Worm (Caenorhabditis elegans) whole organism, L1 larva: Measurements from ENCODE around the gene lec-8.
A peak's percentile ranks its signal among the peaks of the same experiment; 100 is the strongest.

Experiments used
- C16A3.4 ChIP-seq: fragments of 150-350 bp; optimal IDR thresholded peaks from 2 replicates; lab custom pipeline; 2014; ENCODE audit warnings: missing biosample characterization, missing genetic modification characterization
- F16B12.6 ChIP-seq: fragments of 150-350 bp; optimal IDR thresholded peaks from 2 replicates; lab custom pipeline; 2014; ENCODE audit warnings: missing biosample characterization, missing genetic modification characterization
- aha-1 ChIP-seq: fragments of 150-350 bp; optimal IDR thresholded peaks from 2 replicates; lab custom pipeline; 2014; ENCODE audit warnings: missing biosample characterization, missing genetic modification characterization
- aly-2 ChIP-seq: fragments of 150-350 bp; optimal IDR thresholded peaks from 2 replicates; lab custom pipeline; 2014; ENCODE audit warnings: missing biosample characterization, missing genetic modification characterization
- blmp-1 ChIP-seq: fragments of 150-350 bp; optimal IDR thresholded peaks from 2 replicates; lab custom pipeline; 2014; ENCODE audit warnings: missing biosample characterization, missing genetic modification characterization
- ceh-8 ChIP-seq: fragments of 200-800 bp; sonication (Bioruptor generic); optimal IDR thresholded peaks from 2 replicates; lab custom pipeline; 2018; ENCODE audit warnings: mild to moderate bottlenecking, missing genetic modification characterization, moderate library complexity, missing compliant biosample characterization
- ceh-82 ChIP-seq, 3 experiments: fragments of 150-350 bp in 1 of 3; sonication (generic microtip) in 2 of 3; optimal IDR thresholded peaks; 2 replicates each; lab custom pipeline; 2014 to 2017; ENCODE audit warnings: missing biosample characterization in 3 of 3, missing genetic modification characterization in 3 of 3
- ceh-88 ChIP-seq: fragments of 200-800 bp; sonication (Bioruptor generic); IDR thresholded peaks from 2 replicates; pipeline ENCODE4 v1.3.6; 2022; ENCODE audit warnings: missing genetic modification characterization, missing compliant biosample characterization
- dsc-1 ChIP-seq: sonication (generic microtip); optimal IDR thresholded peaks from 2 replicates; lab custom pipeline; 2016; ENCODE audit warnings: mild to moderate bottlenecking, missing genetic modification characterization, missing compliant biosample characterization
- efl-1 ChIP-seq, 4 experiments: fragments of 150-350 bp; optimal IDR thresholded peaks in 3 of 4; peaks in 1 of 4; 1 replicate in 1 of 4; 2 replicates in 3 of 4; lab custom pipeline; 2014; ENCODE audit warnings: missing biosample characterization in 2 of 4, missing genetic modification characterization in 2 of 4, missing genetic modification reagents in 2 of 4
- egl-13 ChIP-seq: sonication (generic microtip); optimal IDR thresholded peaks from 2 replicates; lab custom pipeline; 2016; ENCODE audit warnings: missing genotype, missing genetic modification reagents, missing genetic modification characterization, missing compliant biosample characterization
- elt-2 ChIP-seq: sonication (generic microtip); optimal IDR thresholded peaks from 2 replicates; lab custom pipeline; 2016; ENCODE audit warnings: missing genetic modification characterization, mild to moderate bottlenecking, inconsistent platforms, missing compliant biosample characterization, missing genetic modification reagents
- ets-5 ChIP-seq: fragments of 200-800 bp; sonication (Bioruptor generic); IDR thresholded peaks from 2 replicates; pipeline ENCODE4 v1.3.6; 2022; ENCODE audit warnings: missing genetic modification characterization, missing compliant biosample characterization
- fkh-10 ChIP-seq: sonication (generic microtip); optimal IDR thresholded peaks from 2 replicates; lab custom pipeline; 2017; ENCODE audit warnings: missing biosample characterization, missing genetic modification reagents, missing genetic modification characterization
- fkh-4 ChIP-seq: sonication (generic microtip); optimal IDR thresholded peaks from 2 replicates; lab custom pipeline; 2016; ENCODE audit warnings: missing compliant biosample characterization, missing genetic modification characterization, borderline replicate concordance
- irx-1 ChIP-seq: sonication (generic microtip); optimal IDR thresholded peaks from 2 replicates; lab custom pipeline; 2016; ENCODE audit warnings: missing genetic modification characterization, missing compliant biosample characterization
- jun-1 ChIP-seq: fragments of 150-350 bp; optimal IDR thresholded peaks from 2 replicates; lab custom pipeline; 2014; ENCODE audit warnings: missing biosample characterization, missing genetic modification reagents, missing genetic modification characterization
- lin-13 ChIP-seq: fragments of 150-350 bp; optimal IDR thresholded peaks from 2 replicates; lab custom pipeline; 2014; ENCODE audit warnings: missing biosample characterization, missing genetic modification reagents, missing genetic modification characterization
- lin-14 ChIP-seq: fragments of 200-800 bp; sonication (Bioruptor generic); optimal IDR thresholded peaks from 2 replicates; lab custom pipeline; 2018; ENCODE audit warnings: mild to moderate bottlenecking, missing genetic modification characterization, moderate library complexity, missing compliant biosample characterization
- lin-35 ChIP-seq, 2 experiments: fragments of 150-350 bp; optimal IDR thresholded peaks; 2 replicates each; lab custom pipeline; 2014; ENCODE audit warnings: missing biosample characterization in 2 of 2, missing genetic modification characterization in 2 of 2, missing genetic modification reagents in 2 of 2
- lsy-2 ChIP-seq, 2 experiments: fragments of 150-350 bp; optimal IDR thresholded peaks; 2 replicates each; lab custom pipeline; 2014; ENCODE audit warnings: missing biosample characterization in 2 of 2, missing genetic modification characterization in 2 of 2
- mdl-1 ChIP-seq, 2 experiments: fragments of 150-350 bp; optimal IDR thresholded peaks; 2 replicates each; lab custom pipeline; 2014 to 2017; ENCODE audit warnings: missing biosample characterization in 2 of 2, missing genetic modification characterization in 2 of 2, inconsistent platforms in 1 of 2
- mep-1 ChIP-seq: fragments of 150-350 bp; optimal IDR thresholded peaks from 2 replicates; lab custom pipeline; 2014; ENCODE audit warnings: missing biosample characterization, missing genetic modification characterization
- nhr-11 ChIP-seq: fragments of 150-350 bp; optimal IDR thresholded peaks from 2 replicates; lab custom pipeline; 2014; ENCODE audit warnings: missing biosample characterization, missing genetic modification characterization
- nhr-12 ChIP-seq: sonication (generic microtip); optimal IDR thresholded peaks from 2 replicates; lab custom pipeline; 2017; ENCODE audit warnings: missing biosample characterization, missing genetic modification characterization
- nhr-237 ChIP-seq: fragments of 150-350 bp; optimal IDR thresholded peaks from 2 replicates; lab custom pipeline; 2014; ENCODE audit warnings: missing biosample characterization, missing genetic modification characterization
- nhr-77 ChIP-seq: fragments of 150-350 bp; optimal IDR thresholded peaks from 2 replicates; lab custom pipeline; 2014; ENCODE audit warnings: missing biosample characterization, missing genetic modification characterization
- pax-3 ChIP-seq: fragments of 200-800 bp; sonication (Bioruptor generic); optimal IDR thresholded peaks from 2 replicates; lab custom pipeline; 2018; ENCODE audit warnings: mild to moderate bottlenecking, missing genetic modification characterization, moderate library complexity, missing compliant biosample characterization
- skn-1 ChIP-seq: fragments of 150-350 bp; optimal IDR thresholded peaks from 2 replicates; lab custom pipeline; 2014; ENCODE audit warnings: missing biosample characterization, missing genetic modification characterization
- snu-23 ChIP-seq: sonication (generic microtip); optimal IDR thresholded peaks from 2 replicates; lab custom pipeline; 2016; ENCODE audit warnings: missing genetic modification characterization, missing compliant biosample characterization
- sox-4 ChIP-seq: sonication (generic microtip); optimal IDR thresholded peaks from 2 replicates; lab custom pipeline; 2016; ENCODE audit warnings: missing genetic modification characterization, missing compliant biosample characterization
- unc-130 ChIP-seq: fragments of 150-350 bp; optimal IDR thresholded peaks from 2 replicates; lab custom pipeline; 2017; ENCODE audit warnings: missing biosample characterization, missing genetic modification characterization, inconsistent platforms
- unc-30 ChIP-seq: sonication (generic microtip); optimal IDR thresholded peaks from 2 replicates; lab custom pipeline; 2017; ENCODE audit warnings: missing biosample characterization, missing genetic modification characterization
- unc-62 ChIP-seq: fragments of 150-350 bp; optimal IDR thresholded peaks from 2 replicates; lab custom pipeline; 2014; ENCODE audit warnings: missing biosample characterization, missing genetic modification reagents, missing genetic modification characterization
- unc-86 ChIP-seq: sonication (generic microtip); optimal IDR thresholded peaks from 2 replicates; lab custom pipeline; 2016; ENCODE audit warnings: missing genetic modification characterization, missing compliant biosample characterization
- unc-98 ChIP-seq: fragments of 200-800 bp; sonication (Bioruptor generic); IDR thresholded peaks from 2 replicates; pipeline ENCODE4 v1.3.6; 2022; ENCODE audit warnings: missing genetic modification characterization, missing compliant biosample characterization
- vab-15 ChIP-seq: sonication (generic microtip); optimal IDR thresholded peaks from 2 replicates; lab custom pipeline; 2017; ENCODE audit warnings: missing genotype, mild to moderate bottlenecking, missing genetic modification characterization, missing compliant biosample characterization
- xbp-1 ChIP-seq: sonication (generic microtip); optimal IDR thresholded peaks from 2 replicates; lab custom pipeline; 2016; ENCODE audit warnings: missing genetic modification characterization, missing compliant biosample characterization
- ztf-4 ChIP-seq: fragments of 150-350 bp; optimal IDR thresholded peaks from 2 replicates; lab custom pipeline; 2014; ENCODE audit warnings: missing biosample characterization, missing genetic modification characterization

Gene lec-8

DNA sequence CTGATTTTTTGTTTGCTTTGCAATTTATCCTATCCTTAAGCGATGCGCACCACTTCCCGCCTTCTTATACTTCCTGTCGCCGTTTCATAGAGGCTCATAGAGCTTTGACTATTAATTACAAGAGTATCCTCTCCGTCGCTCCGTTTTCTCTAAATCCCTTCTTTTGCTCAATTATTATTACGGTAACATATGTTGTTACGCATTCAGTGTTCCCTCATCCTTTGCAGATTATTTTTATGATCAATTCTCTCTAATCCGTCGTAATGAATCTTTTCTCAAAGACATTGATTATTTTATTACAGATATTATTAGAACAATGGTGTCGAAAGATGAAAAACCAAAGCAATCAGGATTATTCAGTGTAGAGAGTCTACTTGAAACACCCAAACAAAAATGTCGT lies 3.4 kb upstream of the lec-8 start, which contains the start of gene vab-15:
TSS of gene vab-15 (plus strand) at position 301 of the 400 bp plus-strand sequence.
- TF ChIP-seq ceh-82 (tag; optimal IDR thresholded peaks at IDR 0.05; lab: Kevin White, UChicago) (no peak), fkh-10 (GFP tag; lab: Kevin White, UChicago) (no peak)

DNA sequence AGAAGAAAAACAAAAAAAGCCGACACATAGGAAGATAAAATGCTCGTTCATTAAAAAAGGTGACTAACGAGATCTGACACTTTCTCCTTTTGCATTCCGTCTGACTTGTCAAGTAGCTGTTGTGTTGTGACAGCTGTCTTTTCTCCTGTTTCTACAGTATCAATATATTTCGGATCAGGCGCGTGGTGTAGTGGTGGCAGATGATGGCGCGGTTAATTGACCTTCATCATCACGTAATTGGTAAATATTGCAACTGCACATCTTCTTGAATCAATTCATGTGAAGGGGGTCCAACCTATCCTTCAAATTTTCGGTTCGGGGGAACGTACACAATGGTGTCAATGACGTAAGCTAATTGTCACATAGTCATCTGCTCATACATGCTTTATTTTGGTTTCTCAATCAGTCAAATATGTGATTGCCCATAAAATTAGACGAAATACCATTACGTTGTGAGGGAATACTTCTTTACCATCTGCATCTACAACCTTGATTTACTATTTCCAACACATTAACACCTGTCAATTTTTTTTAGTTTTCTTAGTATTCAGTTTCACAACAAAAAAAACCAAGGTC lies 2.1 kb upstream of the lec-8 start:
- no peak for TF ChIP-seq ceh-88 (GFP tag; lab: Robert Waterston, UW)
- peak; percentile 45 for TF ChIP-seq blmp-1
- peak; percentile 92 for TF ChIP-seq vab-15

DNA sequence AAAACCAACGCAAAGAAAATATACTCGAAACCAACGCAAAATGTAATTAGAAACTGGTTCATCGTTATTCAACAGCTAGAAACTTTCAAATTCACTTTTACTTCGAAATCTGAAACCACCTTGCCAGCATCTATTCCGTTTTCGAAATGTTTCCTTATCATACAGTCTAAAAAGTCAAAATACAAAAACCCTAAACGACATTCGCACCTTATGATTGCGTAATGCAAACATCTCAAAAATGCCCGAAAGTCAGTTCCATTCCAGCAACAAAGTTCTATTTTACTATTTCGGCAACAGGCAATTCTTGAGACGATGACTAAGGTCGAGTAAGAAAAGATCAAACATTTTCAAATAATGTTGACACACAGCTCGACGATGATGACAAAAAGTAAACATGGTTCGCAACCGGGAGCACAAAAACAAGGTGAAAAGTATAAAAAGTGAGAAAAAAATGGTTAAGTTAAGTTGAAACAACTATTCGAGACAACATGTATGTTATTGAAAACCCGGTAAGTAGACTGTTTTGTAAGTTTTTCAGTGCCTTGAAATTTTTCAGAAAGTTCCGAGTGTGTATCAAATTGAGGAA lies 1.5 kb downstream of the lec-8 start, which contains the start of gene lec-7:
TSS of gene lec-7 (plus strand) at position 297 of the 586 bp plus-strand sequence.
- TF ChIP-seq skn-1 = peak; percentile 3
- no peak for TF ChIP-seq ztf-4 (tag; lab: Kevin White, UChicago)
- no peak for TF ChIP-seq nhr-237 (tag; lab: Kevin White, UChicago)
- no peak for TF ChIP-seq fkh-4 (tag; lab: Kevin White, UChicago)
- no peak for TF ChIP-seq unc-98 (GFP tag; lab: Robert Waterston, UW)
- no peak for TF ChIP-seq ceh-8 (GFP tag; lab: Kevin White, UChicago)
- no peak for TF ChIP-seq aly-2 (tag; lab: Kevin White, UChicago)
- TF ChIP-seq nhr-77 (tag; lab: Kevin White, UChicago) = peak; percentile 0
- peak; percentile 14 for TF ChIP-seq elt-2 (tag; lab: Kevin White, UChicago)
- TF ChIP-seq lin-13 (GFP tag; lab: Kevin White, UChicago) = no peak
- TF ChIP-seq aha-1 (tag; lab: Kevin White, UChicago) = no peak

DNA sequence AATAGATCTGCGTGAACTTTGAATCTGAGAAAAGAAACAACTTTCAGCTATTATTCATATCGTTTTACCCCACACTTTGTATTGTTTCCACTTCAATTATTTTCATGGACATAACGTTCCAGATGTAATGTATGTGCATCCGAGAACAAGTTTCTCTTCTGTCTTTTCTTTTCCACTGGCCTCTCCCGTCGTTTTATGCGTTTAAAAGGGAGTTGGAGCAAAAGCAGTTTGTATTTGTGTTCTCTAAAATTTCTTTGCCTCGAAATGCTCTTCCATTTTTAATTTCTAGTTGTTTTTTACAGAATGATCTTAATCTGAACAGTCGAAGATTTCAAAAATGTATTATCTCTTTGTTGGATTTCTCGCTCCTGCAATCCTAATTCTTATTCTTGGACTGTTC lies 6.2 kb downstream of the lec-8 start, which contains the start of gene R07B1.11:
TSS of gene R07B1.11 (plus strand) at position 301 of the 400 bp plus-strand sequence.
- TF ChIP-seq snu-23 (GFP tag; lab: Kevin White, UChicago) = no peak
- no peak for TF ChIP-seq unc-86 (tag; lab: Kevin White, UChicago)
- TF ChIP-seq nhr-12 (tag; lab: Kevin White, UChicago) = no peak
- TF ChIP-seq fkh-4 (tag; lab: Kevin White, UChicago) = no peak
- TF ChIP-seq unc-130 (tag; lab: Kevin White, UChicago) = no peak

DNA sequence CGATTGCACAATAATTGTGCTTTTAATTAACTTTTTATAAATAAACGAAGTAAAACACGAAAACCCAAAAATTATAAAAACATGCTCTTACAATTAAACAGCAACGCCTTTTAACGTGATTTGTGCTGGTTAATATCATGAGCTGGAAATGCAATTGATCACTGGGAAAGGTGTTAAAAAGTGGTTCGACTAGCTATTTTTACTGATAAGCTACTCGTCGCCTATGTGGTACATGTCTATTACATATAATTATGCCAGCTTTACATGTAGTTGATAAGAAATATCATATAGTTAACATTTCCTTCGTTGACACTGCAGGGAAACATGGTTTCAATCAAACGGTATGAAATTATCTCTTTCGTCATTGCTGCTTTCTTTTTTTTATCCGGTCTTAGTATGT lies 7.7 kb downstream of the lec-8 start, which contains the start of gene scav-5:
TSS of gene scav-5 (plus strand) at position 297 of the 400 bp plus-strand sequence.
- TF ChIP-seq nhr-237 (tag; lab: Kevin White, UChicago) = no peak
- no peak for TF ChIP-seq unc-30
- no peak for TF ChIP-seq nhr-77 (tag; lab: Kevin White, UChicago)
- peak; percentile 90 for TF ChIP-seq elt-2 (tag; lab: Kevin White, UChicago)
- no peak for TF ChIP-seq jun-1 (tag; lab: Kevin White, UChicago)
- TF ChIP-seq lsy-2 (tag; optimal IDR thresholded peaks at IDR 0.05; lab: Kevin White, UChicago) = no peak
- TF ChIP-seq unc-62 (GFP tag; lab: Kevin White, UChicago) = no peak
- TF ChIP-seq lin-35 (GFP tag; optimal IDR thresholded peaks at IDR 0.05; lab: Kevin White, UChicago) = peak in 1 of 2 experiments; percentile 37
- TF ChIP-seq lin-14 (GFP tag; lab: Kevin White, UChicago) = peak; percentile 20
- no peak for TF ChIP-seq efl-1 (optimal IDR thresholded peaks at IDR 0.05; lab: Kevin White, UChicago)
- TF ChIP-seq efl-1 (GFP tag; optimal IDR thresholded peaks at IDR 0.05 in 1 of 2; lab: Kevin White, UChicago) = peak in 1 of 2 experiments; percentile 69
- no peak for TF ChIP-seq pax-3 (tag; lab: Kevin White, UChicago)

DNA sequence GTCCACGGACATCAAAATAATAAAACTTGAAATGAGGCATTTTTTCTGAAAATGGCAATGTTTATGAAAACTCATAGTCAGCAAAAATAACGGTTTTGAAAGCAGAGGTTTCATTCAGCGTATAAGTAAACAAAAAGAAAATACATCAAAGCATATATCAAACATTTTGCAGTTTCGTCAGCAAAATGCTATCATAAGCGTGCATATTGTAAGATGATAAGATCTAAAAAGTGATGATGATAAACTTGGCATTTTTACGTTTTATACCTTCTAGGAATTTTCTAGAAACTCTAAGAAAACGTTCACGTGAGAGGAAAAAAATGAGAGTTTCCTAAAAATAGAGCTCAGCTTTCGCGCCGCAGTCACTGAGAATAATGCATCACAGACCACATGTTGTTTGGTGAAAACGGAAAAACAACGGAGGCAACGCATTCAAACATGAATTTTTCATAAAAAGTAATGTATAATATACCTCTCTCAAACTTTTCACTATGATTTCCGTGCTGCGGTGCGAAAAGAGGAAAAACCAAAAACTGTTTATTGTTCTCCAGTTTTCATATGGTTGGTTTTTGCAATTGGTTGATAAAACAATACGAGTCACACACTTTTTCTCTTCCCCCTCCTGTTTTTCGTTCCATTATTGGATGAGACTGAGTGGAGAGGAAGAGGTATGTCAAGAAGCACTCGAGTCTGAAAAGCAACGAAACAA lies 12.7 kb downstream of the lec-8 start, which contains the start of the genes gst-36 and R07B1.5:
TSS of gene gst-36 (minus strand) at position 45 of the 709 bp plus-strand sequence.
TSS of gene R07B1.5 (plus strand) at position 665 of the 709 bp plus-strand sequence.
- TF ChIP-seq ets-5 (GFP tag; lab: Robert Waterston, UW) = no peak
- TF ChIP-seq xbp-1 = no peak
- no peak for TF ChIP-seq nhr-11
- TF ChIP-seq efl-1 (optimal IDR thresholded peaks at IDR 0.05; lab: Kevin White, UChicago) = no peak
- no peak for TF ChIP-seq efl-1 (GFP tag; optimal IDR thresholded peaks at IDR 0.05 in 1 of 2; lab: Kevin White, UChicago)
- TF ChIP-seq jun-1 (tag; lab: Kevin White, UChicago) = no peak
- no peak for TF ChIP-seq mdl-1 (tag; optimal IDR thresholded peaks at IDR 0.05; lab: Kevin White, UChicago)
- no peak for TF ChIP-seq mep-1
- no peak for TF ChIP-seq irx-1
- TF ChIP-seq egl-13 = no peak
- TF ChIP-seq lsy-2 (tag; optimal IDR thresholded peaks at IDR 0.05; lab: Kevin White, UChicago) = no peak
- TF ChIP-seq unc-98 (GFP tag; lab: Robert Waterston, UW) = no peak
- peak; percentile 3 for TF ChIP-seq sox-4 (tag; lab: Kevin White, UChicago)
- TF ChIP-seq F16B12.6 (tag; lab: Kevin White, UChicago) = no peak
- TF ChIP-seq unc-86 (tag; lab: Kevin White, UChicago) = no peak
- no peak for TF ChIP-seq C16A3.4 (tag; lab: Kevin White, UChicago)
- TF ChIP-seq dsc-1 (tag; lab: Kevin White, UChicago) = no peak
